Worm (Caenorhabditis elegans) whole organism, mixed stage, embryonic: ENCODE measurements around the gene suex-1.

Experiments
- ceh-83 ChIP-seq: fragments of 200-800 bp; sonication (Bioruptor generic); optimal IDR thresholded peaks from 2 replicates; lab custom pipeline; 2018; ENCODE audit warnings: mild to moderate bottlenecking, missing genetic modification characterization, missing compliant biosample characterization
- ces-1 ChIP-seq: fragments of 150-350 bp; optimal IDR thresholded peaks from 2 replicates; lab custom pipeline; 2014; ENCODE audit warnings: missing biosample characterization, missing genetic modification reagents, missing genetic modification characterization
- elt-1 ChIP-seq: sonication (generic microtip); optimal IDR thresholded peaks from 2 replicates; lab custom pipeline; 2017; ENCODE audit warnings: missing genetic modification characterization, mild to moderate bottlenecking, missing compliant biosample characterization, antibody characterized with exemption, moderate library complexity, borderline replicate concordance; ENCODE audit not compliant: insufficient read depth
- lsy-2 ChIP-seq: fragments of 150-350 bp; optimal IDR thresholded peaks from 2 replicates; lab custom pipeline; 2014; ENCODE audit warnings: missing biosample characterization, missing genetic modification characterization
- nhr-28 ChIP-seq: fragments of 150-350 bp; optimal IDR thresholded peaks from 2 replicates; lab custom pipeline; 2014; ENCODE audit warnings: missing biosample characterization, missing genetic modification characterization
- pha-4 ChIP-seq: fragments of 150-350 bp; optimal IDR thresholded peaks from 2 replicates; lab custom pipeline; 2018; ENCODE audit warnings: missing biosample characterization, missing genetic modification reagents, missing genetic modification characterization
- snpc-4 ChIP-seq: fragments of 150-350 bp; optimal IDR thresholded peaks from 2 replicates; lab custom pipeline; 2014; ENCODE audit warnings: missing biosample characterization, missing genetic modification characterization
- unc-62 ChIP-seq: fragments of 150-350 bp; optimal IDR thresholded peaks from 2 replicates; lab custom pipeline; 2014; ENCODE audit warnings: missing biosample characterization, missing genetic modification reagents, missing genetic modification characterization

ce11 chrII:5460911-5461310 lies 37.1 kb downstream of the suex-1 start:
- TF ChIP-seq snpc-4 (tag; lab: Kevin White, UChicago) (no peak), elt-1 (tag; lab: Kevin White, UChicago) (no peak), unc-62 (GFP tag; lab: Kevin White, UChicago) (peak; percentile 14), pha-4 (tag; lab: Kevin White, UChicago) (no peak), lsy-2 (no peak), ceh-83 (GFP tag; lab: Kevin White, UChicago) (no peak), ces-1 (GFP tag; lab: Kevin White, UChicago) (peak; percentile 74), nhr-28 (no peak)
